Fruit fly (Drosophila melanogaster): ENCODE data around the gene CG45060.

CG45060 gene

dm6 chrX:9909384-9909783, 41.0 kb upstream of the CG45060 start (continued):
- TF ChIP-seq HLHmδ (GFP tag; optimal IDR thresholded peaks at IDR 0.05) (no peak), Sry-δ (GFP tag; optimal IDR thresholded peaks at IDR 0.05) (no peak), CG2129 (GFP tag; IDR thresholded peaks at IDR 0.05; ENCODE audit: partially characterized antibody) (no peak), gsb-n (tag; optimal IDR thresholded peaks at IDR 0.05) (no peak), Bgb (GFP tag; IDR thresholded peaks at IDR 0.05; ENCODE audit: partially characterized antibody) (no peak), Dip3 (GFP tag; optimal IDR thresholded peaks at IDR 0.05) (no peak), mirr (GFP tag; optimal IDR thresholded peaks at IDR 0.05) (no peak), CG2712 (tag; optimal IDR thresholded peaks at IDR 0.05) (no peak), her (GFP tag; optimal IDR thresholded peaks at IDR 0.05) (no peak), CG33557 (GFP tag; optimal IDR thresholded peaks at IDR 0.05) (no peak), odd (GFP tag; optimal IDR thresholded peaks at IDR 0.05) (no peak), yki (optimal IDR thresholded peaks at IDR 0.05) (no peak), CG5953 (GFP tag; IDR thresholded peaks at IDR 0.05) (0 out of 2 replicates have a peak, but pooled peaks have one; percentile 35), chinmo (GFP tag; IDR thresholded peaks at IDR 0.05; ENCODE audit: partially characterized antibody) (0 out of 4 replicates have a peak, but pooled peaks have one; percentile 19), CG4282 (GFP tag; optimal IDR thresholded peaks at IDR 0.05) (no peak), B-H2 (GFP tag; optimal IDR thresholded peaks at IDR 0.05) (no peak), cad (GFP tag; optimal IDR thresholded peaks at IDR 0.05) (no peak), hkb (optimal IDR thresholded peaks at IDR 0.05) (no peak), hkb (GFP tag; IDR thresholded peaks at IDR 0.05) (peak; percentile 37; the same call in 1 of the 2 replicates), sqz (GFP tag; optimal IDR thresholded peaks at IDR 0.05) (no peak), CG6654 (GFP tag; optimal IDR thresholded peaks at IDR 0.05) (no peak), Doc3 (GFP tag; IDR thresholded peaks at IDR 0.05; ENCODE audit: partially characterized antibody) (no peak), CG9932 (GFP tag; IDR thresholded peaks at IDR 0.05) (peak; percentile 39), vnd (GFP tag; IDR thresholded peaks at IDR 0.05; ENCODE audit: partially characterized antibody) (no peak), bbx (GFP tag; IDR thresholded peaks at IDR 0.05; ENCODE audit: partially characterized antibody) (no peak), CG7839 (tag; optimal IDR thresholded peaks at IDR 0.05) (no peak), CG15479 (GFP tag; optimal IDR thresholded peaks at IDR 0.05) (no peak), emc (GFP tag; optimal IDR thresholded peaks at IDR 0.05) (no peak), Kr (GFP tag; optimal IDR thresholded peaks at IDR 0.05) (no peak), gcm (GFP tag; optimal IDR thresholded peaks at IDR 0.05) (no peak), ftz-f1 (GFP tag; optimal IDR thresholded peaks at IDR 0.05) (no peak), gce (GFP tag; IDR thresholded peaks at IDR 0.05) (no peak), dysf (GFP tag; IDR thresholded peaks at IDR 0.05) (peak; percentile 36; the same call in 1 of the 3 replicates), so (GFP tag; IDR thresholded peaks at IDR 0.05) (no peak), CG12942 (GFP tag; optimal IDR thresholded peaks at IDR 0.05) (no peak), CG14710 (tag; optimal IDR thresholded peaks at IDR 0.05) (no peak), sc (optimal IDR thresholded peaks at IDR 0.05) (no peak), sc (GFP tag; optimal IDR thresholded peaks at IDR 0.05) (no peak), lmd (GFP tag; IDR thresholded peaks at IDR 0.05) (peak; percentile 43; the same call in 1 of the 2 replicates), CG3726 (GFP tag; IDR thresholded peaks at IDR 0.05) (no peak), bigmax (GFP tag; optimal IDR thresholded peaks at IDR 0.05) (no peak), CG7987 (GFP tag; optimal IDR thresholded peaks at IDR 0.05) (no peak), dm (GFP tag; optimal IDR thresholded peaks at IDR 0.05) (no peak), tap (tag; optimal IDR thresholded peaks at IDR 0.05) (no peak), fru (optimal IDR thresholded peaks at IDR 0.05) (no peak), crp (GFP tag; optimal IDR thresholded peaks at IDR 0.05) (peak in 1 of 2 experiments; percentile 13), CG17361 (GFP tag; IDR thresholded peaks at IDR 0.05) (no peak), CG17612 (GFP tag; IDR thresholded peaks at IDR 0.05) (no peak), Sox100B (GFP tag; optimal IDR thresholded peaks at IDR 0.05) (no peak), fd3F (GFP tag; optimal IDR thresholded peaks at IDR 0.05) (no peak), Elba2 (GFP tag; optimal IDR thresholded peaks at IDR 0.05) (no peak), Atf3 (GFP tag; optimal IDR thresholded peaks at IDR 0.05) (no peak)

Measured in whole organism, embryonic.